Fruit fly (Drosophila melanogaster): ENCODE data around the gene CG32572.

DNA sequence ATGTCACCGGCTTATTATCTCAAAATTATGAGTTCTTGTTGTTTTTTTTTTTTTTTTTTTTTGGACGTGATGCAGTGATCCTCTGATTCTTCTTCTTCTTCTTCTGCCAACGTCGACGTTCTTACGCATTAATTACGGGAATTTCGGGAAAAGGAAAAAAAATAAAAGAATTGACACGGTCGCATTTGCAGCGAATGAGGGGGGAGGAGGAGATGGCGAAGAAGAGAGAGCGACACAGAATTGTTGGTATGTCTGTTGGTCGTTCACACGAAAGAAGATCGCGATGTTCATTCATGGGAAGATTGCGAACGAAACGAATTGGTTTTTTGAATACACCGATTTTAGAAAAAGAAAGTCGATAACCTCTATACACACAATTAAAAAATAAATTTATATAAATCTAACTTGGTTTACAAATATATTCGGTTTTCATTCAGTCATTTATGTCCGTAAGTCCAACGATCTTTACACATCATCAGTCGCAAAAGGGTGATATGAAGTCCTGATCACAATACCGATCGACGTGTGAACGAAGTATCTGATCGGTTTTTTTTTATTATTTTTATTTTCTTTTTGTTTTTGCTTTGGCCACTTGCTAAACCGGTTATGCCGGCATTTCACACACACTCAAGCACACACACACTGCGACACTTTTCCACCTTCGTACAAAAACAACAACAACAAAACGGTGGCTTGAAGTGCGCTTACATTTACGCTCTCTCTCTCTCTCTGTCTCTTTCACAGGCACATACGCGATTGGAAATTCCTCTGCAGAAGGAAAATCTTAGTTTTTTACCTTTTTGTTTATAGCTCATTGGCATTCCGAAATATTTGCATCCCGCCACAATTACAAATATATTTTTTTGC lies 30.0 kb downstream of the CG32572 start:
- TF ChIP-seq usp (GFP tag; optimal IDR thresholded peaks at IDR 0.05): no peak
- TF ChIP-seq Myc (optimal IDR thresholded peaks at IDR 0.05): no peak
- TF ChIP-seq pan (optimal IDR thresholded peaks at IDR 0.05): no peak
- TF ChIP-seq lola (GFP tag; optimal IDR thresholded peaks at IDR 0.05): no peak
- TF ChIP-seq psq (GFP tag; optimal IDR thresholded peaks at IDR 0.05): peak; percentile 86
- TF ChIP-seq br (GFP tag; optimal IDR thresholded peaks at IDR 0.05): peak; percentile 70
- no peak for TF ChIP-seq Dfd (GFP tag; optimal IDR thresholded peaks at IDR 0.05)
- peak; percentile 78 for TF ChIP-seq OdsH (GFP tag; optimal IDR thresholded peaks at IDR 0.05)
- no peak for TF ChIP-seq Hr78 (GFP tag; optimal IDR thresholded peaks at IDR 0.05)
- TF ChIP-seq CrebA (GFP tag; optimal IDR thresholded peaks at IDR 0.05; ENCODE audit: borderline replicate concordance): peak; percentile 52
- TF ChIP-seq HLH106 (tag; optimal IDR thresholded peaks at IDR 0.05): peak; percentile 88
- TF ChIP-seq dmrt93B (GFP tag; optimal IDR thresholded peaks at IDR 0.05): peak; percentile 76
- TF ChIP-seq sv (GFP tag; optimal IDR thresholded peaks at IDR 0.05): peak; percentile 54
- peak; percentile 13 for TF ChIP-seq Jra (GFP tag; optimal IDR thresholded peaks at IDR 0.05)
